Fruit fly (Drosophila melanogaster): Measurements from ENCODE around the gene tkv.

- TF ChIP-seq CG10274 (GFP tag; optimal IDR thresholded peaks at IDR 0.05): no peak
- TF ChIP-seq Dbx (GFP tag; IDR thresholded peaks at IDR 0.05): no peak
- no peak for TF ChIP-seq schlank (tag; optimal IDR thresholded peaks at IDR 0.05)
- TF ChIP-seq trem (tag; optimal IDR thresholded peaks at IDR 0.05): peak; percentile 70
- TF ChIP-seq maf-S (GFP tag; optimal IDR thresholded peaks at IDR 0.05): no peak
- TF ChIP-seq p53 (GFP tag; optimal IDR thresholded peaks at IDR 0.05): no peak
- TF ChIP-seq Vsx1 (GFP tag; optimal IDR thresholded peaks at IDR 0.05): peak; percentile 37
Observed at dm6 chr2L:5237899-5238566, 33.2 kb downstream of the tkv start.
